Worm (Caenorhabditis elegans) whole organism, L2 larva: ENCODE data around the gene cyl-1.

Experiments used
- C34F6.9 ChIP-seq: fragments of 150-350 bp; optimal IDR thresholded peaks from 2 replicates; lab custom pipeline; 2014; ENCODE audit warnings: missing biosample characterization, missing genetic modification characterization
- F13H6.1 ChIP-seq: sonication (generic microtip); optimal IDR thresholded peaks from 2 replicates; lab custom pipeline; 2016; ENCODE audit warnings: missing genetic modification characterization, missing compliant biosample characterization
- R02D3.7 ChIP-seq: fragments of 150-350 bp; optimal IDR thresholded peaks from 2 replicates; lab custom pipeline; 2014; ENCODE audit warnings: missing biosample characterization, missing genetic modification characterization
- Y55F3AM.14 ChIP-seq: fragments of 200-800 bp; sonication (Bioruptor generic); optimal IDR thresholded peaks from 2 replicates; lab custom pipeline; 2018; ENCODE audit warnings: mild to moderate bottlenecking, missing genetic modification characterization, missing compliant biosample characterization
- ZK546.5 ChIP-seq: sonication (generic microtip); optimal IDR thresholded peaks from 2 replicates; lab custom pipeline; 2017; ENCODE audit warnings: missing biosample characterization, missing genetic modification characterization
- alr-1 ChIP-seq: fragments of 150-350 bp; optimal IDR thresholded peaks from 2 replicates; lab custom pipeline; 2014; ENCODE audit warnings: missing biosample characterization, missing genetic modification characterization
- aly-2 ChIP-seq: fragments of 150-350 bp; optimal IDR thresholded peaks from 2 replicates; lab custom pipeline; 2014; ENCODE audit warnings: missing biosample characterization, missing genetic modification characterization
- ama-1 ChIP-seq: fragments of 150-350 bp; optimal IDR thresholded peaks from 2 replicates; lab custom pipeline; 2018; ENCODE audit warnings: inconsistent platforms
- blmp-1 ChIP-seq: sonication (generic microtip); optimal IDR thresholded peaks from 2 replicates; lab custom pipeline; 2017; ENCODE audit warnings: missing genetic modification characterization, mild to moderate bottlenecking, missing compliant biosample characterization, antibody characterized with exemption, moderate library complexity; ENCODE audit not compliant: insufficient read depth
- ceh-16 ChIP-seq: fragments of 150-350 bp; optimal IDR thresholded peaks from 2 replicates; lab custom pipeline; 2014; ENCODE audit warnings: missing biosample characterization, missing genetic modification characterization
- ceh-82 ChIP-seq: fragments of 150-350 bp; optimal IDR thresholded peaks from 2 replicates; lab custom pipeline; 2014; ENCODE audit warnings: missing biosample characterization, missing genetic modification characterization
- crh-2 ChIP-seq: sonication (generic microtip); optimal IDR thresholded peaks from 2 replicates; lab custom pipeline; 2017; ENCODE audit warnings: missing biosample characterization, missing genetic modification characterization
- dmd-4 ChIP-seq: sonication (generic microtip); optimal IDR thresholded peaks from 2 replicates; lab custom pipeline; 2017; ENCODE audit warnings: missing biosample characterization, missing genetic modification characterization
- egl-27 ChIP-seq: sonication (generic microtip); optimal IDR thresholded peaks from 3 replicates; lab custom pipeline; 2017; ENCODE audit warnings: missing biosample characterization, missing genetic modification reagents, missing genetic modification characterization
- elt-1 ChIP-seq: fragments of 150-350 bp; optimal IDR thresholded peaks from 2 replicates; lab custom pipeline; 2014; ENCODE audit warnings: missing biosample characterization, missing genetic modification characterization
- elt-3 ChIP-seq: sonication (generic microtip); optimal IDR thresholded peaks from 2 replicates; lab custom pipeline; 2017; ENCODE audit warnings: missing biosample characterization, missing genetic modification characterization
- fos-1 ChIP-seq: fragments of 150-350 bp; optimal IDR thresholded peaks from 2 replicates; lab custom pipeline; 2014; ENCODE audit warnings: missing biosample characterization, missing genetic modification characterization
- gmeb-1 ChIP-seq: fragments of 150-350 bp; optimal IDR thresholded peaks from 2 replicates; lab custom pipeline; 2014; ENCODE audit warnings: missing biosample characterization, missing genetic modification characterization
- lin-11 ChIP-seq: fragments of 150-350 bp; sonication (generic microtip); optimal IDR thresholded peaks from 2 replicates; lab custom pipeline; 2014; ENCODE audit warnings: missing biosample characterization, missing genetic modification characterization, inconsistent platforms, mixed read lengths
- lin-13 ChIP-seq: fragments of 150-350 bp; optimal IDR thresholded peaks from 2 replicates; lab custom pipeline; 2014; ENCODE audit warnings: missing biosample characterization, missing genetic modification reagents, missing genetic modification characterization
- lin-39 ChIP-seq: fragments of 150-350 bp; optimal IDR thresholded peaks from 2 replicates; lab custom pipeline; 2014; ENCODE audit warnings: missing biosample characterization, missing genetic modification reagents, missing genetic modification characterization
- lsy-2 ChIP-seq, 2 experiments: fragments of 150-350 bp in 1 of 2; sonication (generic microtip) in 1 of 2; optimal IDR thresholded peaks; 2 replicates each; lab custom pipeline; 2014 to 2017; ENCODE audit warnings: missing biosample characterization in 2 of 2, missing genetic modification characterization in 2 of 2
- mab-5 ChIP-seq: fragments of 150-350 bp; optimal IDR thresholded peaks from 2 replicates; lab custom pipeline; 2014; ENCODE audit warnings: missing biosample characterization, missing genetic modification characterization
- mbf-1 ChIP-seq: sonication (generic microtip); optimal IDR thresholded peaks from 2 replicates; lab custom pipeline; 2017; ENCODE audit warnings: missing biosample characterization, missing genetic modification characterization
- mdl-1 ChIP-seq, 2 experiments: fragments of 150-350 bp in 1 of 2; sonication (generic microtip) in 1 of 2; optimal IDR thresholded peaks; 2 replicates each; lab custom pipeline; 2017; ENCODE audit warnings: missing biosample characterization in 2 of 2, missing genetic modification characterization in 2 of 2
- nhr-10 ChIP-seq: sonication (generic microtip); optimal IDR thresholded peaks from 2 replicates; lab custom pipeline; 2017; ENCODE audit warnings: missing biosample characterization, missing genetic modification characterization
- nhr-11 ChIP-seq: fragments of 150-350 bp; optimal IDR thresholded peaks from 2 replicates; lab custom pipeline; 2014; ENCODE audit warnings: missing biosample characterization, missing genetic modification characterization
- nhr-12 ChIP-seq: fragments of 150-350 bp; optimal IDR thresholded peaks from 2 replicates; lab custom pipeline; 2014; ENCODE audit warnings: missing biosample characterization, missing genetic modification characterization
- nhr-129 ChIP-seq: fragments of 150-350 bp; optimal IDR thresholded peaks from 2 replicates; lab custom pipeline; 2014; ENCODE audit warnings: missing biosample characterization, missing genetic modification characterization
- nhr-21 ChIP-seq: fragments of 150-350 bp; optimal IDR thresholded peaks from 2 replicates; lab custom pipeline; 2014; ENCODE audit warnings: missing biosample characterization, missing genetic modification characterization
- nhr-23 ChIP-seq: fragments of 150-350 bp; optimal IDR thresholded peaks from 2 replicates; lab custom pipeline; 2014; ENCODE audit warnings: missing biosample characterization, missing genetic modification reagents, missing genetic modification characterization
- nhr-237 ChIP-seq: fragments of 150-350 bp; optimal IDR thresholded peaks from 2 replicates; lab custom pipeline; 2014; ENCODE audit warnings: missing biosample characterization, missing genetic modification characterization
- nhr-25 ChIP-seq: fragments of 150-350 bp; sonication (generic microtip); optimal IDR thresholded peaks from 3 replicates; lab custom pipeline; 2014; ENCODE audit warnings: missing biosample characterization, missing genetic modification characterization
- nhr-6 ChIP-seq: fragments of 150-350 bp; optimal IDR thresholded peaks from 2 replicates; lab custom pipeline; 2014; ENCODE audit warnings: missing biosample characterization, missing genetic modification characterization
- nhr-77 ChIP-seq: fragments of 150-350 bp; optimal IDR thresholded peaks from 2 replicates; lab custom pipeline; 2014; ENCODE audit warnings: missing biosample characterization, missing genetic modification characterization
- peb-1 ChIP-seq: fragments of 150-350 bp; optimal IDR thresholded peaks from 2 replicates; lab custom pipeline; 2014; ENCODE audit warnings: missing biosample characterization, missing genetic modification characterization
- sem-4 ChIP-seq: fragments of 150-350 bp; optimal IDR thresholded peaks from 2 replicates; lab custom pipeline; 2014; ENCODE audit warnings: missing biosample characterization, missing genetic modification reagents, missing genetic modification characterization
- skn-1 ChIP-seq: sonication (generic microtip); optimal IDR thresholded peaks from 2 replicates; lab custom pipeline; 2017; ENCODE audit warnings: missing biosample characterization, missing genetic modification characterization
- sma-3 ChIP-seq: sonication (generic microtip); optimal IDR thresholded peaks from 2 replicates; lab custom pipeline; 2016; ENCODE audit warnings: missing genetic modification reagents, missing genetic modification characterization, missing compliant biosample characterization
- sma-9 ChIP-seq, 2 experiments: fragments of 150-350 bp in 1 of 2; sonication (generic microtip) in 1 of 2; optimal IDR thresholded peaks; 2 replicates each; lab custom pipeline; 2014 to 2016; ENCODE audit warnings: missing genetic modification characterization in 2 of 2, mild to moderate bottlenecking in 1 of 2, missing biosample characterization in 1 of 2, missing compliant biosample characterization in 1 of 2, missing genetic modification reagents in 1 of 2, moderate library complexity in 1 of 2
- snpc-4 ChIP-seq: fragments of 150-350 bp; optimal IDR thresholded peaks from 2 replicates; lab custom pipeline; 2014; ENCODE audit warnings: missing biosample characterization, missing genetic modification characterization
- unc-39 ChIP-seq: fragments of 150-350 bp; optimal IDR thresholded peaks from 2 replicates; lab custom pipeline; 2014; ENCODE audit warnings: missing biosample characterization, missing genetic modification characterization
- unc-55 ChIP-seq: fragments of 150-350 bp; sonication (generic microtip); optimal IDR thresholded peaks from 3 replicates; lab custom pipeline; 2014; ENCODE audit warnings: missing biosample characterization, missing genetic modification reagents, missing genetic modification characterization
- unc-62 ChIP-seq: fragments of 150-350 bp; optimal IDR thresholded peaks from 2 replicates; lab custom pipeline; 2014; ENCODE audit warnings: missing biosample characterization, missing genetic modification reagents, missing genetic modification characterization
- zag-1 ChIP-seq: fragments of 150-350 bp; optimal IDR thresholded peaks from 2 replicates; lab custom pipeline; 2014; ENCODE audit warnings: missing biosample characterization, missing genetic modification characterization
- ztf-1 ChIP-seq: fragments of 200-800 bp; sonication (Bioruptor generic); conservative IDR thresholded peaks from 2 replicates; pipeline ENCODE4 v1.3.6; 2022; ENCODE audit warnings: missing genetic modification characterization, missing compliant biosample characterization
- ztf-11 ChIP-seq: sonication (generic microtip); optimal IDR thresholded peaks from 2 replicates; lab custom pipeline; 2017; ENCODE audit warnings: missing biosample characterization, missing genetic modification characterization
- ztf-4 ChIP-seq: fragments of 150-350 bp; optimal IDR thresholded peaks from 2 replicates; lab custom pipeline; 2014; ENCODE audit warnings: missing biosample characterization, missing genetic modification characterization

Gene cyl-1

DNA sequence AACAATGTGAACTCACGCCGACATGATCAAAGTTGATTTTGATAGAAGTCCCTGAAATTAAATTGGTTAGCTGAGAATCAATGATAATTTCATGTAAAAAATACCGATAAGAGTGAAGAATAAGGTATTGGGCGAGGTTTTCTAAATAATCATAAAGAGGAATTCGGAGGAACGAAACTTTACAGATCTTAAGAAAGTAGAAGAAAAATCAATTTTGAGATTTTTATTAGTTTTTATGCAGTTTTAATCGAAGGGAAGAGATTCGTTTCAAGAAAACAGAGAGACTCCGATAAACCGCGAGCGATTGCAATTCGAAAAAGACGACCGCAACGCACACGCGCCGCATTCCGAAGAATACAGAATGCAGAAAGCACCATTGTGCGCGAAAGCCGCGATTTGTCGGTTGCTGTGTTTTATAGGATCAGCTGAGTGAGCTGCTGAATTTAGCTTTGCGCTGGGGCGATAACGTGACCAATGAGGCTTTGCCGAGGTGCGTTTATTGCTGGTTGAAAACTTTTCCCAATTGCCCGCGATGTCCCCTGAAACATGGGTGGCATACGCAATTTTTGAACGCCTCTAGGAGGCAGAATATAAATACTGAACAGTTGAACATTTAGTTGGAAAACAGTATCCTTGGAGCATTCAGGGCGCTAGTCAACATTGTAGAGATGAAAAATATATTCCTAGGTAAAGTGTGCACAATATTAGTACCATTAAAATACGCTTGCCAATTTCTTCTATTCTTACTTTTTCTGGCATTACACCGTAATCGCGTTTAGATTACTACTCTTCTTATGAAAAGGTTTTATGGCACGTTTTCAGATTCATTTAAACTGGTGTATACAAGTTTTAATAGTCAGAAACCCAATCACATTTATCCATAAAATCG, 13.6 kb downstream of the cyl-1 start, which contains the start of gene snr-4:
Gene snr-4 (minus strand): TSS at position 51 of the 889 bp plus-strand sequence.
- peak; percentile 94 for TF ChIP-seq nhr-129
- TF ChIP-seq unc-62 (GFP tag; lab: Kevin White, UChicago), result no peak
- TF ChIP-seq nhr-10 (tag; lab: Kevin White, UChicago), result peak; percentile 56
- TF ChIP-seq sma-9 (GFP tag; optimal IDR thresholded peaks at IDR 0.05; lab: Kevin White, UChicago), result peak; percentile 96
- TF ChIP-seq sma-9 (tag; optimal IDR thresholded peaks at IDR 0.05; lab: Kevin White, UChicago), result no peak
- peak; percentile 96 for TF ChIP-seq crh-2 (tag; lab: Kevin White, UChicago)
- peak; percentile 80 for TF ChIP-seq mab-5 (tag; lab: Kevin White, UChicago)
- no peak for TF ChIP-seq unc-39 (tag; lab: Kevin White, UChicago)
- TF ChIP-seq dmd-4 (tag; lab: Kevin White, UChicago), result no peak
- peak; percentile 79 for TF ChIP-seq egl-27 (tag; lab: Kevin White, UChicago)
- peak; percentile 80 to 86 for TF ChIP-seq mdl-1 (tag; optimal IDR thresholded peaks at IDR 0.05; lab: Kevin White, UChicago)
- peak; percentile 93 for TF ChIP-seq F13H6.1
- TF ChIP-seq elt-3 (tag; lab: Kevin White, UChicago), result no peak
- TF ChIP-seq nhr-12 (tag; lab: Kevin White, UChicago), result no peak
- peak; percentile 84 for TF ChIP-seq ztf-4
- no peak for TF ChIP-seq elt-1 (tag; lab: Kevin White, UChicago)
- peak; percentile 86 for TF ChIP-seq sem-4 (tag; lab: Kevin White, UChicago)
- TF ChIP-seq ceh-16 (tag; lab: Kevin White, UChicago), result peak; percentile 60
- TF ChIP-seq unc-55 (GFP tag; lab: Kevin White, UChicago), result peak; percentile 90
- peak; percentile 90 for TF ChIP-seq Y55F3AM.14
- peak; percentile 91 for TF ChIP-seq zag-1 (tag; lab: Kevin White, UChicago)
- peak; percentile 93 for TF ChIP-seq lin-11 (tag; lab: Kevin White, UChicago)
- TF ChIP-seq mbf-1, result no peak
- TF ChIP-seq alr-1 (tag; lab: Kevin White, UChicago), result no peak
- peak; percentile 29 for TF ChIP-seq R02D3.7
- TF ChIP-seq lin-13 (GFP tag; lab: Kevin White, UChicago), result peak; percentile 94
- 0 out of 2 replicates have a peak, but pooled peaks have one; percentile 45 for TF ChIP-seq ztf-1 (GFP tag; lab: Robert Waterston, UW)
- TF ChIP-seq ama-1, result peak; percentile 95
- TF ChIP-seq snpc-4 (tag; lab: Kevin White, UChicago), result peak; percentile 100
- TF ChIP-seq gmeb-1 (tag; lab: Kevin White, UChicago), result peak; percentile 89
- peak; percentile 95 for TF ChIP-seq sma-3
- peak; percentile 49 for TF ChIP-seq ZK546.5
- TF ChIP-seq nhr-77 (tag; lab: Kevin White, UChicago), result peak; percentile 78
- TF ChIP-seq nhr-6 (tag; lab: Kevin White, UChicago), result no peak
- peak; percentile 84 for TF ChIP-seq nhr-25 (tag; lab: Kevin White, UChicago)
- peak; percentile 75 for TF ChIP-seq nhr-11 (tag; lab: Kevin White, UChicago)
- TF ChIP-seq skn-1 (tag; lab: Kevin White, UChicago), result no peak
- peak; percentile 83 for TF ChIP-seq ceh-82
- peak; percentile 96 for TF ChIP-seq nhr-21 (tag; lab: Kevin White, UChicago)
- TF ChIP-seq lsy-2 (tag; optimal IDR thresholded peaks at IDR 0.05; lab: Kevin White, UChicago), result peak; percentile 86 to 91
- TF ChIP-seq lin-39 (tag; lab: Kevin White, UChicago), result no peak
- peak; percentile 77 for TF ChIP-seq blmp-1 (tag; lab: Kevin White, UChicago)
- no peak for TF ChIP-seq aly-2 (tag; lab: Kevin White, UChicago)
- no peak for TF ChIP-seq nhr-23 (tag; lab: Kevin White, UChicago)
- peak; percentile 90 for TF ChIP-seq fos-1 (tag; lab: Kevin White, UChicago)
- TF ChIP-seq nhr-237 (tag; lab: Kevin White, UChicago), result peak; percentile 81
- TF ChIP-seq peb-1 (tag; lab: Kevin White, UChicago), result peak; percentile 76
- peak; percentile 11 for TF ChIP-seq ztf-11 (tag; lab: Kevin White, UChicago)
- peak; percentile 92 for TF ChIP-seq C34F6.9
